Worm (Caenorhabditis elegans): Measurements from ENCODE around the gene blos-8.

DNA sequence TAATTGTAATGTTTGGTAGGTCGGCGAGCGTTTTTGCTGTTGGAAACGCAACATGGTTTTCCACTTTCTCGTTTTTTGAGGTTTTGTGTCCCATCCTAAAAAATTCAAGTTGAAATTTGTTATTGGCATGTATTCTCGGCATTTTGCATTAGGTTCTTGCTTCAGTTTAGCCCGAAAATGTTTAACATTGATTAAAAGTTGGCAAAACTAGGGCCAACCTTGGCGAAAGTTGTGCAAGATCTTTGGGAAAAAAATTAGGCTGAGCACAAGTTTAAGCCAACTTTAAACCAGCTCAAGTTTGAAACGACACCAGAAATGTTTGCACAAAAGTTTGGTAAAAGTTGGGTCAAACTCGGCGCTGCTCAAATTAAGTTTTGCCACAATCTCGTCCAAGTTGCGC is 46.3 kb upstream of the blos-8 start, which contains the start of gene exc-1:
- TF ChIP-seq ZK546.5 (tag; optimal IDR thresholded peaks at IDR 0.05) (no peak), mdl-1 (tag; optimal IDR thresholded peaks at IDR 0.05) (no peak), mab-5 (tag; optimal IDR thresholded peaks at IDR 0.05) (no peak), unc-62 (GFP tag; optimal IDR thresholded peaks at IDR 0.05) (no peak), elt-3 (tag; optimal IDR thresholded peaks at IDR 0.05) (no peak), nhr-237 (tag; optimal IDR thresholded peaks at IDR 0.05) (no peak), snpc-4 (tag; optimal IDR thresholded peaks at IDR 0.05) (no peak), ztf-1 (GFP tag; conservative IDR thresholded peaks at IDR 0.05) (no peak)
